Fruit fly (Drosophila melanogaster): ENCODE measurements around the gene r.

The r gene

DNA sequence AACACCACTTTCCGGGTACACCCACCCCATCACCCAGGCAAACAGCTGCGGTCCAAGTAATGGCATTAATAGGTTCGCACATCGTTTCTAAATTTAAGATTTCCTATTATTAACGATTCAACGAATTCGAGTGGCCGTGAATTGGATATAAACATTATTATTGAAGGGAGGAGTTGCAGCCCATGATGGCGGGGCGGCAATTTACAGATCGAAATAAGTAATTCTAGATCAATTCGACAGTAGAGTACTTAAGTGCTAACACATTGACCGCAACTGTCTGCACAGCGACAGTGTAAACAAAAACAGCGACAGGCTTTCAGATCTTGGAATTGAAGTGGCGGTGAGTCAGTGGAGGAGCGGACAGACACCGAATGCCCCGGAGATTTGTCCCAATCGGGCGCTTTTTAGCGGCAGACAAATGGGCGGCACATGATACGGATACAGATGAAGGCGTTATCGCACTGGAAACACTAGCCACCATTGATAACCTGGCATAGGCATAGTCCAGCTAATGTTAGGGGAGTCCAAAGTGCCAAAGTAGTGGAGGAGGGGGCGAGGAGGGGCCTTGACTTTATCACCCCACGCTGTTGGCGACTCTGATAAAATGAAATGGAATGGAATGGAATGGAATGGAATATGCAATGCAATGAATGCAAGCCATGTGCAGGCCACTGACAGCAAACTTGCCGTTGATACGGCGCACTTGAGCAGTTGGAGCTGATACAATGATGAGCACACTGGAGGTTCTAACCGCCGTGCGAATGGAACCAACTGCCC is 21.8 kb upstream of the r start (continued):
- TF ChIP-seq CG34376 (GFP tag; optimal IDR thresholded peaks at IDR 0.05) (no peak), slbo (GFP tag; IDR thresholded peaks at IDR 0.05) (no peak), CG18599 (GFP tag; optimal IDR thresholded peaks at IDR 0.05) (peak; percentile 33), Hand (GFP tag; optimal IDR thresholded peaks at IDR 0.05) (peak; percentile 24), CG9727 (GFP tag; optimal IDR thresholded peaks at IDR 0.05) (peak; percentile 28), CG32532 (GFP tag; IDR thresholded peaks at IDR 0.05) (0 out of 2 replicates have a peak, but pooled peaks have one; percentile 9), lola (GFP tag; optimal IDR thresholded peaks at IDR 0.05) (peak in 1 of 3 experiments; percentile 10), TFAM (GFP tag; optimal IDR thresholded peaks at IDR 0.05) (no peak), Hr51 (GFP tag; optimal IDR thresholded peaks at IDR 0.05) (no peak), CG10274 (GFP tag; optimal IDR thresholded peaks at IDR 0.05) (no peak), Med (GFP tag) (peak; percentile 65), Hey (tag; optimal IDR thresholded peaks at IDR 0.05) (no peak), HHEX (GFP tag; optimal IDR thresholded peaks at IDR 0.05) (no peak), vvl (GFP tag; IDR thresholded peaks at IDR 0.05) (peak; percentile 40; the same call in 1 of the 2 replicates), CG10431 (GFP tag; optimal IDR thresholded peaks at IDR 0.05) (no peak), CG42726 (GFP tag; IDR thresholded peaks at IDR 0.05; ENCODE audit: partially characterized antibody) (no peak), kay (GFP tag; optimal IDR thresholded peaks at IDR 0.05) (peak; percentile 33)

DNA sequence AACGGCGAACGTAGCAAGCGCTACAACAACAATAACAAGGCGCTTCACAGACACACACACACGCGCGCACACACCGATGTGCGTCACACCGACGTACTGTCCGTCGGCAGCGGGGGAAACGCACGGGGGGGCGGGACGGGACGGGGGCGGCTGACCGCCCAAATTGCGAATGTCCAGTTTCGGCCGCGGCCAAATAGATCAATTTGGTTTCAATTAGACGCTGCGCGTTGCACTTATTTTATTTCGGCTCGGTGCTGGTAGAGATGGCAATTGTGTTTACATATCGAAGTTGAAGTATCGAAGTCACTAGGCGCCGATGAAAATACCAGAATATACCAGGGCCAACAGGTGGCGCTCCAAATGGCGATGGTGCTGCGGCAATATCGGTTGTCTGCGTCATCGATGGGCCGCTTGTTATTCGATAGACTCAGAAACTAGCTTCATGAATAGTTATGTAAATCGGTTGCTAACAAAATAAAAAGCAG is 18.0 kb upstream of the r start, which contains the start of gene Rok:
Rok (minus strand) TSS at position 309 of the 485 bp plus-strand sequence.
- TF ChIP-seq bcd (GFP tag; optimal IDR thresholded peaks at IDR 0.05) (no peak), CG32767 (GFP tag; IDR thresholded peaks at IDR 0.05) (peak; percentile 24; the same call in 1 of the 2 replicates), mam (GFP tag; optimal IDR thresholded peaks at IDR 0.05) (peak; percentile 18), CG4617 (GFP tag; optimal IDR thresholded peaks at IDR 0.05; ENCODE audit: borderline replicate concordance) (peak; percentile 38), bbx (GFP tag; IDR thresholded peaks at IDR 0.05; ENCODE audit: partially characterized antibody) (peak; percentile 89), sna (GFP tag; IDR thresholded peaks at IDR 0.05; ENCODE audit: partially characterized antibody) (peak; percentile 67; the same call in 1 of the 2 replicates), CG18599 (GFP tag; optimal IDR thresholded peaks at IDR 0.05) (no peak), kah (GFP tag; optimal IDR thresholded peaks at IDR 0.05) (peak; percentile 3), bowl (GFP tag; IDR thresholded peaks at IDR 0.05) (no peak), Dp (GFP tag; optimal IDR thresholded peaks at IDR 0.05) (peak; percentile 35), CG7963 (GFP tag; IDR thresholded peaks at IDR 0.05; ENCODE audit: partially characterized antibody) (peak; percentile 75), Hr39 (optimal IDR thresholded peaks at IDR 0.05) (peak; percentile 21), pita (GFP tag; optimal IDR thresholded peaks at IDR 0.05) (no peak), ftz-f1 (GFP tag; optimal IDR thresholded peaks at IDR 0.05) (no peak), CG17328 (GFP tag; IDR thresholded peaks at IDR 0.05) (no peak), prd (optimal IDR thresholded peaks at IDR 0.05) (no peak), prd (GFP tag; IDR thresholded peaks at IDR 0.05) (peak; percentile 3; the same call in 1 of the 3 replicates), cg (GFP tag; optimal IDR thresholded peaks at IDR 0.05) (peak; percentile 99), CG8290 (GFP tag; optimal IDR thresholded peaks at IDR 0.05) (no peak), CG8290 (tag; optimal IDR thresholded peaks at IDR 0.05) (peak in 1 of 2 experiments; percentile 38), CG10274 (GFP tag; optimal IDR thresholded peaks at IDR 0.05) (no peak), CG17186 (GFP tag; optimal IDR thresholded peaks at IDR 0.05) (peak; percentile 46), mld (GFP tag; IDR thresholded peaks at IDR 0.05; ENCODE audit: partially characterized antibody) (0 out of 3 replicates have a peak, but pooled peaks have one; percentile 25), Sry-δ (GFP tag; optimal IDR thresholded peaks at IDR 0.05) (peak; percentile 95), onecut (GFP tag; IDR thresholded peaks at IDR 0.05) (no peak), inv (GFP tag; IDR thresholded peaks at IDR 0.05; ENCODE audit: partially characterized antibody) (peak; percentile 81), salm (tag; optimal IDR thresholded peaks at IDR 0.05) (no peak), CG9797 (GFP tag; optimal IDR thresholded peaks at IDR 0.05) (peak; percentile 69), NFAT (GFP tag; IDR thresholded peaks at IDR 0.05) (0 out of 2 replicates have a peak, but pooled peaks have one; percentile 32), Sin3A (optimal IDR thresholded peaks at IDR 0.05) (peak; percentile 69), ato (GFP tag; IDR thresholded peaks at IDR 0.05; ENCODE audit: partially characterized antibody) (0 out of 2 replicates have a peak, but pooled peaks have one; percentile 34), CG12391 (tag; optimal IDR thresholded peaks at IDR 0.05) (no peak)
